Fruit fly (Drosophila melanogaster): ENCODE results near the gene RecQ5.
A peak's percentile ranks its signal among the peaks of the same experiment; 100 is the strongest.

The RecQ5 gene

dm6 chr3L:14599503-14599902 lies 32.4 kb downstream of the RecQ5 start, which contains the start of gene HGTX:
Gene HGTX, minus strand, starts transcription at chr3L:14599540.
- TF ChIP-seq abd-A (tag; optimal IDR thresholded peaks at IDR 0.05) (peak; percentile 58), CG6175 (GFP tag; IDR thresholded peaks at IDR 0.05) (no peak), Taf1 (GFP tag; IDR thresholded peaks at IDR 0.05) (no peak), Camta (GFP tag; optimal IDR thresholded peaks at IDR 0.05) (no peak), CG18011 (GFP tag; optimal IDR thresholded peaks at IDR 0.05) (no peak), sd (tag; optimal IDR thresholded peaks at IDR 0.05) (peak; percentile 75), zen (tag; optimal IDR thresholded peaks at IDR 0.05) (peak; percentile 60), ewg (GFP tag; optimal IDR thresholded peaks at IDR 0.05) (peak; percentile 74), seq (GFP tag; IDR thresholded peaks at IDR 0.05) (peak; percentile 70), CG9215 (GFP tag; IDR thresholded peaks at IDR 0.05) (no peak), CG1792 (GFP tag; optimal IDR thresholded peaks at IDR 0.05) (no peak), CG6683 (GFP tag; optimal IDR thresholded peaks at IDR 0.05) (no peak), CG17802 (tag; optimal IDR thresholded peaks at IDR 0.05) (no peak), knrl (GFP tag; IDR thresholded peaks at IDR 0.05; ENCODE audit: partially characterized antibody) (no peak), oc (tag; optimal IDR thresholded peaks at IDR 0.05) (peak; percentile 10), CG17385 (GFP tag; optimal IDR thresholded peaks at IDR 0.05) (no peak), zfh1 (GFP tag; IDR thresholded peaks at IDR 0.05) (no peak), CG1233 (GFP tag; optimal IDR thresholded peaks at IDR 0.05) (no peak), Usf (GFP tag; optimal IDR thresholded peaks at IDR 0.05) (no peak), CG10267 (tag; optimal IDR thresholded peaks at IDR 0.05) (no peak), CG13123 (GFP tag; optimal IDR thresholded peaks at IDR 0.05) (no peak), NfI (GFP tag; optimal IDR thresholded peaks at IDR 0.05) (no peak), CG42726 (GFP tag; IDR thresholded peaks at IDR 0.05; ENCODE audit: partially characterized antibody) (no peak), CG8924 (tag; optimal IDR thresholded peaks at IDR 0.05) (peak; percentile 44), CG15601 (tag; optimal IDR thresholded peaks at IDR 0.05) (peak; percentile 97), hb (GFP tag; IDR thresholded peaks at IDR 0.05; ENCODE audit: partially characterized antibody) (no peak), CG10462 (GFP tag; optimal IDR thresholded peaks at IDR 0.05) (no peak), CG8765 (GFP tag; IDR thresholded peaks at IDR 0.05) (no peak), CkIIα-i1 (GFP tag; IDR thresholded peaks at IDR 0.05) (no peak), CG1832 (GFP tag; optimal IDR thresholded peaks at IDR 0.05) (peak; percentile 96), unpg (GFP tag; optimal IDR thresholded peaks at IDR 0.05) (no peak), CG18262 (tag; optimal IDR thresholded peaks at IDR 0.05) (no peak), CG4404 (GFP tag; IDR thresholded peaks at IDR 0.05) (no peak), jing (GFP tag; optimal IDR thresholded peaks at IDR 0.05) (no peak), corto (GFP tag; optimal IDR thresholded peaks at IDR 0.05) (no peak), cato (GFP tag; optimal IDR thresholded peaks at IDR 0.05; ENCODE audit: borderline replicate concordance) (no peak), CHES-1-like (GFP tag; optimal IDR thresholded peaks at IDR 0.05) (no peak), crol (GFP tag; IDR thresholded peaks at IDR 0.05) (peak; percentile 43; the same call in 1 of the 2 replicates), phol (tag; optimal IDR thresholded peaks at IDR 0.05) (no peak), zfh2 (GFP tag; optimal IDR thresholded peaks at IDR 0.05) (no peak), HHEX (GFP tag; optimal IDR thresholded peaks at IDR 0.05) (no peak), sob (GFP tag; IDR thresholded peaks at IDR 0.05) (no peak), Kr (GFP tag; optimal IDR thresholded peaks at IDR 0.05) (no peak), Vsx1 (GFP tag; optimal IDR thresholded peaks at IDR 0.05) (no peak), Sox100B (GFP tag; optimal IDR thresholded peaks at IDR 0.05) (no peak), CG10274 (GFP tag; optimal IDR thresholded peaks at IDR 0.05) (no peak), inv (GFP tag; IDR thresholded peaks at IDR 0.05; ENCODE audit: partially characterized antibody) (no peak), HmgD (GFP tag; optimal IDR thresholded peaks at IDR 0.05) (no peak), CG10565 (GFP tag; optimal IDR thresholded peaks at IDR 0.05) (no peak), bbx (GFP tag; IDR thresholded peaks at IDR 0.05; ENCODE audit: partially characterized antibody) (no peak), gsb-n (tag; optimal IDR thresholded peaks at IDR 0.05) (peak; percentile 16)
